1 fruit fly cellular context compared by ENCODE assay signal in genomic region chr3L:17846982-17847355, dm6.
A peak's percentile ranks its signal among the peaks of the same experiment; 100 is the strongest.
TF ChIP-seq lines count a peak whose summit lies in the region.

No protein-coding gene starts in this region.

TF ChIP-seq in whole organism, embryonic, 481 proteins besides CTCF, POLR2A, EP300 and RAD21 (continued from another document):
- TF ChIP-seq nom (GFP tag; optimal IDR thresholded peaks at IDR 0.05; lab: Kevin White, UChicago): no peak
- TF ChIP-seq usp (GFP tag; optimal IDR thresholded peaks at IDR 0.05; lab: Kevin White, UChicago): no peak
- no peak for TF ChIP-seq Camta (GFP tag; optimal IDR thresholded peaks at IDR 0.05; lab: Kevin White, UChicago)
- no peak for TF ChIP-seq CG32767 (GFP tag; IDR thresholded peaks at IDR 0.05; lab: Robert Waterston, UW)
- TF ChIP-seq Dip2 (GFP tag; IDR thresholded peaks at IDR 0.05; lab: Robert Waterston, UW): no peak
- no peak for TF ChIP-seq maf-S (GFP tag; optimal IDR thresholded peaks at IDR 0.05; lab: Kevin White, UChicago)
- no peak for TF ChIP-seq CG13894 (tag; optimal IDR thresholded peaks at IDR 0.05; lab: Kevin White, UChicago)
- TF ChIP-seq Sox100B (GFP tag; optimal IDR thresholded peaks at IDR 0.05; lab: Kevin White, UChicago): no peak
- no peak for TF ChIP-seq ewg (GFP tag; optimal IDR thresholded peaks at IDR 0.05; lab: Kevin White, UChicago)
- TF ChIP-seq eyg (GFP tag; optimal IDR thresholded peaks at IDR 0.05; lab: Kevin White, UChicago): no peak
- TF ChIP-seq Fer1 (GFP tag; optimal IDR thresholded peaks at IDR 0.05; lab: Kevin White, UChicago): no peak
- TF ChIP-seq CG8281 (tag; optimal IDR thresholded peaks at IDR 0.05; lab: Kevin White, UChicago): no peak
- no peak for TF ChIP-seq BEAF-32 (GFP tag; optimal IDR thresholded peaks at IDR 0.05; lab: Kevin White, UChicago)
- TF ChIP-seq tio (GFP tag; optimal IDR thresholded peaks at IDR 0.05; lab: Kevin White, UChicago): no peak
- no peak for TF ChIP-seq psq (GFP tag; optimal IDR thresholded peaks at IDR 0.05; lab: Kevin White, UChicago)
- no peak for TF ChIP-seq Fer3 (tag; optimal IDR thresholded peaks at IDR 0.05; lab: Kevin White, UChicago)
- no peak for TF ChIP-seq CG33213 (GFP tag; optimal IDR thresholded peaks at IDR 0.05; lab: Kevin White, UChicago)
- no peak for TF ChIP-seq CG17912 (GFP tag; optimal IDR thresholded peaks at IDR 0.05; lab: Kevin White, UChicago)
- TF ChIP-seq CG9797 (GFP tag; optimal IDR thresholded peaks at IDR 0.05; lab: Kevin White, UChicago): no peak
- TF ChIP-seq dysf (GFP tag; IDR thresholded peaks at IDR 0.05; lab: Robert Waterston, UW): 0 out of 3 replicates have a peak, but pooled peaks have one; percentile 15
- TF ChIP-seq gcm (GFP tag; optimal IDR thresholded peaks at IDR 0.05; lab: Kevin White, UChicago): no peak
- no peak for TF ChIP-seq Sox102F (GFP tag; optimal IDR thresholded peaks at IDR 0.05; lab: Kevin White, UChicago)
- no peak for TF ChIP-seq CG8765 (GFP tag; IDR thresholded peaks at IDR 0.05; lab: Robert Waterston, UW)
- TF ChIP-seq CG17829 (tag; optimal IDR thresholded peaks at IDR 0.05; lab: Kevin White, UChicago): no peak
- TF ChIP-seq ken (GFP tag; IDR thresholded peaks at IDR 0.05; lab: Robert Waterston, UW): no peak
- TF ChIP-seq CG32772 (GFP tag; IDR thresholded peaks at IDR 0.05; lab: Robert Waterston, UW): no peak
- no peak for TF ChIP-seq Dfd (GFP tag; optimal IDR thresholded peaks at IDR 0.05; lab: Kevin White, UChicago)
- TF ChIP-seq HmgZ (tag; optimal IDR thresholded peaks at IDR 0.05; lab: Kevin White, UChicago): peak; percentile 15
- no peak for TF ChIP-seq exex (tag; optimal IDR thresholded peaks at IDR 0.05; lab: Kevin White, UChicago)
- TF ChIP-seq Awh (GFP tag; IDR thresholded peaks at IDR 0.05; lab: Robert Waterston, UW): no peak
- no peak for TF ChIP-seq Bdp1 (GFP tag; optimal IDR thresholded peaks at IDR 0.05; lab: Kevin White, UChicago)
- no peak for TF ChIP-seq jumu (GFP tag; optimal IDR thresholded peaks at IDR 0.05; lab: Kevin White, UChicago)
- TF ChIP-seq CG2875 (GFP tag; optimal IDR thresholded peaks at IDR 0.05; lab: Kevin White, UChicago): no peak
- no peak for TF ChIP-seq Dad (GFP tag; optimal IDR thresholded peaks at IDR 0.05; lab: Kevin White, UChicago)
- TF ChIP-seq Dll (GFP tag; IDR thresholded peaks at IDR 0.05; lab: Robert Waterston, UW; ENCODE audit: partially characterized antibody): peak; percentile 76
- no peak for TF ChIP-seq Hmr (GFP tag; optimal IDR thresholded peaks at IDR 0.05; lab: Kevin White, UChicago)
- no peak for TF ChIP-seq CG1602 (GFP tag; optimal IDR thresholded peaks at IDR 0.05; lab: Kevin White, UChicago)
- no peak for TF ChIP-seq Asciz (GFP tag; optimal IDR thresholded peaks at IDR 0.05; lab: Kevin White, UChicago)
- TF ChIP-seq yki (optimal IDR thresholded peaks at IDR 0.05; lab: Kevin White, UChicago): no peak
- no peak for TF ChIP-seq CG15269 (tag; optimal IDR thresholded peaks at IDR 0.05; lab: Kevin White, UChicago)
- TF ChIP-seq stwl (tag; optimal IDR thresholded peaks at IDR 0.05; lab: Kevin White, UChicago): no peak
- TF ChIP-seq Dek (tag; optimal IDR thresholded peaks at IDR 0.05; lab: Kevin White, UChicago): no peak
- TF ChIP-seq Vsx1 (GFP tag; optimal IDR thresholded peaks at IDR 0.05; lab: Kevin White, UChicago): no peak
- TF ChIP-seq CG11247 (GFP tag; IDR thresholded peaks at IDR 0.05; lab: Robert Waterston, UW): 0 out of 2 replicates have a peak, but pooled peaks have one; percentile 11
- no peak for TF ChIP-seq so (GFP tag; IDR thresholded peaks at IDR 0.05; lab: Robert Waterston, UW)
- no peak for TF ChIP-seq CG12391 (tag; optimal IDR thresholded peaks at IDR 0.05; lab: Kevin White, UChicago)
- no peak for TF ChIP-seq CG6813 (GFP tag; optimal IDR thresholded peaks at IDR 0.05; lab: Kevin White, UChicago)
- TF ChIP-seq Hand (GFP tag; optimal IDR thresholded peaks at IDR 0.05; lab: Kevin White, UChicago): no peak
- no peak for TF ChIP-seq slp2 (GFP tag; optimal IDR thresholded peaks at IDR 0.05; lab: Kevin White, UChicago)
- no peak for TF ChIP-seq slou (GFP tag; optimal IDR thresholded peaks at IDR 0.05; lab: Kevin White, UChicago)
- TF ChIP-seq CG7556 (GFP tag; optimal IDR thresholded peaks at IDR 0.05; lab: Kevin White, UChicago): no peak
- no peak for TF ChIP-seq Usf (GFP tag; optimal IDR thresholded peaks at IDR 0.05; lab: Kevin White, UChicago)
- peak; percentile 24; the same call in 1 of the 2 replicates for TF ChIP-seq CG11085 (GFP tag; IDR thresholded peaks at IDR 0.05; lab: Robert Waterston, UW)
- TF ChIP-seq ssp (GFP tag; IDR thresholded peaks at IDR 0.05; lab: Robert Waterston, UW): no peak
- TF ChIP-seq gfzf (GFP tag; optimal IDR thresholded peaks at IDR 0.05; lab: Kevin White, UChicago): no peak
- TF ChIP-seq CG4404 (GFP tag; IDR thresholded peaks at IDR 0.05; lab: Robert Waterston, UW): no peak
- no peak for TF ChIP-seq Hey (tag; optimal IDR thresholded peaks at IDR 0.05; lab: Kevin White, UChicago)
- no peak for TF ChIP-seq CG7271 (tag; optimal IDR thresholded peaks at IDR 0.05; lab: Kevin White, UChicago)
- 0 out of 2 replicates have a peak, but pooled peaks have one; percentile 23 for TF ChIP-seq al (GFP tag; IDR thresholded peaks at IDR 0.05; lab: Robert Waterston, UW)
- no peak for TF ChIP-seq ro (GFP tag; IDR thresholded peaks at IDR 0.05; lab: Robert Waterston, UW)
- peak; percentile 16 for TF ChIP-seq zfh2 (GFP tag; optimal IDR thresholded peaks at IDR 0.05; lab: Kevin White, UChicago)
- TF ChIP-seq CG34224 (GFP tag; IDR thresholded peaks at IDR 0.05; lab: Robert Waterston, UW; ENCODE audit: partially characterized antibody): peak; percentile 68
- no peak for TF ChIP-seq repo (GFP tag; optimal IDR thresholded peaks at IDR 0.05; lab: Kevin White, UChicago)
- TF ChIP-seq klu (GFP tag; IDR thresholded peaks at IDR 0.05; lab: Robert Waterston, UW): no peak
- no peak for TF ChIP-seq CG16863 (GFP tag; optimal IDR thresholded peaks at IDR 0.05; lab: Kevin White, UChicago)
- TF ChIP-seq dmrt11E (tag; optimal IDR thresholded peaks at IDR 0.05; lab: Kevin White, UChicago): no peak
- TF ChIP-seq CG12219 (GFP tag; optimal IDR thresholded peaks at IDR 0.05; lab: Kevin White, UChicago): no peak
- no peak for TF ChIP-seq btn (GFP tag; optimal IDR thresholded peaks at IDR 0.05; lab: Kevin White, UChicago)
- no peak for TF ChIP-seq Sry-β (GFP tag; optimal IDR thresholded peaks at IDR 0.05; lab: Kevin White, UChicago)
- no peak for TF ChIP-seq vfl (GFP tag; optimal IDR thresholded peaks at IDR 0.05; lab: Kevin White, UChicago)
- no peak for TF ChIP-seq CG17802 (tag; optimal IDR thresholded peaks at IDR 0.05; lab: Kevin White, UChicago)
- TF ChIP-seq CG15011 (GFP tag; optimal IDR thresholded peaks at IDR 0.05; lab: Kevin White, UChicago): no peak
TF ChIP-seq in whole organism, embryonic: peak in this region for 77.
